Fruit fly (Drosophila melanogaster) whole organism, embryonic: ENCODE data around the gene nAChRalpha1.

ENCODE experiments used
- Blimp-1 ChIP-seq: fragments of 200-800 bp; sonication (Bioruptor generic); optimal IDR thresholded peaks from 3 replicates; lab custom pipeline; 2018; ENCODE audit warnings: missing biosample characterization, missing genetic modification characterization, mild to moderate bottlenecking, moderate library complexity, missing genetic modification reagents
- CG1024 ChIP-seq: fragments of 200-800 bp; sonication (Bioruptor generic); IDR thresholded peaks from 2 replicates; pipeline ENCODE4 v1.3.6; 2022; ENCODE audit warnings: missing biosample characterization, missing genetic modification characterization
- CG10979 ChIP-seq: fragments of 200-800 bp; sonication (Bioruptor generic); optimal IDR thresholded peaks from 2 replicates; lab custom pipeline; 2018; ENCODE audit warnings: missing biosample characterization, mild to moderate bottlenecking, missing genetic modification characterization, moderate library complexity
- CG12942 ChIP-seq: fragments of 200-800 bp; sonication (Bioruptor generic); optimal IDR thresholded peaks from 3 replicates; lab custom pipeline; 2016; ENCODE audit warnings: missing biosample characterization, missing genetic modification characterization
- CG13894 ChIP-seq: fragments of 200-800 bp; sonication (Bioruptor generic); optimal IDR thresholded peaks from 3 replicates; lab custom pipeline; 2018; ENCODE audit warnings: missing biosample characterization, mild to moderate bottlenecking, missing genetic modification characterization, moderate library complexity
- CG14014 ChIP-seq: fragments of 200-800 bp; sonication (Bioruptor generic); IDR thresholded peaks from 2 replicates; pipeline ENCODE4 v1.3.6; 2022; ENCODE audit warnings: missing biosample characterization, missing genetic modification characterization
- CG17361 ChIP-seq: fragments of 200-800 bp; sonication (Bioruptor generic); IDR thresholded peaks from 3 replicates; pipeline ENCODE4 v1.3.6; 2022; ENCODE audit warnings: missing biosample characterization, missing genetic modification characterization
- CG17385 ChIP-seq: fragments of 200-800 bp; sonication (Bioruptor generic); optimal IDR thresholded peaks from 3 replicates; lab custom pipeline; 2018; ENCODE audit warnings: missing biosample characterization, mild to moderate bottlenecking, missing genetic modification characterization
- CG18262 ChIP-seq: fragments of 200-800 bp; optimal IDR thresholded peaks from 3 replicates; lab custom pipeline; 2019; ENCODE audit warnings: missing biosample characterization, mild to moderate bottlenecking, missing genetic modification characterization, moderate library complexity
- CG18619 ChIP-seq: fragments of 200-800 bp; sonication (Bioruptor generic); optimal IDR thresholded peaks from 3 replicates; lab custom pipeline; 2017; ENCODE audit warnings: missing biosample characterization, mild to moderate bottlenecking, missing genetic modification characterization
- CG18764 ChIP-seq: fragments of 200-800 bp; sonication (Bioruptor generic); optimal IDR thresholded peaks from 3 replicates; lab custom pipeline; 2016; ENCODE audit warnings: missing biosample characterization, missing genetic modification characterization
- CG3065 ChIP-seq: fragments of 200-800 bp; sonication (Bioruptor generic); optimal IDR thresholded peaks from 2 replicates; lab custom pipeline; 2016; ENCODE audit warnings: missing biosample characterization, missing genetic modification characterization
- CG5245 ChIP-seq: fragments of 200-800 bp; sonication (Bioruptor generic); optimal IDR thresholded peaks from 3 replicates; lab custom pipeline; 2016; ENCODE audit warnings: missing biosample characterization, missing genetic modification characterization
- CG6254 ChIP-seq: fragments of 200-800 bp; sonication (Bioruptor generic); optimal IDR thresholded peaks from 3 replicates; lab custom pipeline; 2017; ENCODE audit warnings: mild to moderate bottlenecking, missing biosample characterization, missing genetic modification reagents, missing genetic modification characterization
- CG6765 ChIP-seq: fragments of 200-800 bp; sonication (Bioruptor generic); optimal IDR thresholded peaks from 3 replicates; lab custom pipeline; 2017; ENCODE audit warnings: missing biosample characterization, mild to moderate bottlenecking, missing genetic modification characterization
- CG7372 ChIP-seq: fragments of 200-800 bp; sonication (Bioruptor generic); IDR thresholded peaks from 2 replicates; pipeline ENCODE4 v1.3.6; 2022; ENCODE audit warnings: missing biosample characterization, missing genetic modification characterization
- CG8089 ChIP-seq: fragments of 200-800 bp; sonication (Bioruptor generic); optimal IDR thresholded peaks from 3 replicates; lab custom pipeline; 2016; ENCODE audit warnings: missing biosample characterization, missing genetic modification characterization
- Gug ChIP-seq: fragments of 200-800 bp; sonication (Bioruptor generic); IDR thresholded peaks from 4 replicates; pipeline ENCODE4 v1.3.6; 2022; ENCODE audit warnings: missing biosample characterization, missing genetic modification characterization
- HLH3B ChIP-seq: fragments of 200-800 bp; sonication (Bioruptor generic); IDR thresholded peaks from 2 replicates; pipeline ENCODE4 v1.3.6; 2022; ENCODE audit warnings: missing biosample characterization, missing genetic modification characterization
- HmgZ ChIP-seq: fragments of 200-800 bp; sonication (Bioruptor generic); optimal IDR thresholded peaks from 2 replicates; lab custom pipeline; 2018; ENCODE audit warnings: missing biosample characterization, mild to moderate bottlenecking, missing genetic modification characterization
- Hr78 ChIP-seq, 2 experiments: fragments of 200-800 bp in 1 of 2; fragments of >200 bp in 1 of 2; sonication (Bioruptor generic) in 1 of 2; optimal IDR thresholded peaks; 2 replicates each; lab custom pipeline; 2017 to 2019; ENCODE audit warnings: missing biosample characterization in 2 of 2, missing genetic modification characterization in 2 of 2, mild to moderate bottlenecking in 1 of 2, moderate library complexity in 1 of 2
- Mad ChIP-seq: fragments of 200-800 bp; sonication (Bioruptor generic); optimal IDR thresholded peaks from 2 replicates; lab custom pipeline; 2016; ENCODE audit warnings: missing biosample characterization, missing genetic modification characterization
- NK7.1 ChIP-seq: fragments of 200-800 bp; sonication (Bioruptor generic); optimal IDR thresholded peaks from 3 replicates; lab custom pipeline; 2016; ENCODE audit warnings: missing biosample characterization, missing genetic modification characterization
- Nf-YB ChIP-seq: fragments of 200-800 bp; sonication (Bioruptor generic); optimal IDR thresholded peaks from 3 replicates; lab custom pipeline; 2019; ENCODE audit warnings: missing biosample characterization, mild to moderate bottlenecking, missing genetic modification characterization, moderate library complexity
- Taf1 ChIP-seq: fragments of 200-800 bp; sonication (Bioruptor generic); IDR thresholded peaks from 2 replicates; pipeline ENCODE4 v1.3.6; 2022; ENCODE audit warnings: missing biosample characterization, missing genetic modification characterization
- Tbp ChIP-seq: fragments of >200 bp; optimal IDR thresholded peaks from 2 replicates; lab custom pipeline; 2018; ENCODE audit warnings: missing biosample characterization, missing genetic modification characterization
- YL-1 ChIP-seq: fragments of 200-800 bp; sonication (Bioruptor generic); optimal IDR thresholded peaks from 3 replicates; lab custom pipeline; 2017; ENCODE audit warnings: missing biosample characterization, mild to moderate bottlenecking, missing genetic modification characterization
- ab ChIP-seq: fragments of 200-800 bp; sonication (Bioruptor generic); optimal IDR thresholded peaks from 2 replicates; lab custom pipeline; 2016; ENCODE audit warnings: missing biosample characterization, missing genetic modification characterization
- crc ChIP-seq: fragments of 200-800 bp; sonication (Bioruptor generic); optimal IDR thresholded peaks from 2 replicates; lab custom pipeline; 2016; ENCODE audit warnings: missing biosample characterization, missing genetic modification characterization
- croc ChIP-seq: fragments of 200-800 bp; sonication (Bioruptor generic); conservative IDR thresholded peaks from 3 replicates; pipeline ENCODE4 v1.3.6; 2022; ENCODE audit warnings: missing biosample characterization, missing genetic modification characterization
- cwo ChIP-seq: fragments of 200-800 bp; sonication (Bioruptor generic); optimal IDR thresholded peaks from 3 replicates; lab custom pipeline; 2017; ENCODE audit warnings: missing biosample characterization, missing genetic modification characterization, mild to moderate bottlenecking, moderate library complexity, missing genetic modification reagents
- fd3F ChIP-seq: fragments of 200-800 bp; sonication (Bioruptor generic); optimal IDR thresholded peaks from 2 replicates; lab custom pipeline; 2018; ENCODE audit warnings: missing biosample characterization, mild to moderate bottlenecking, missing genetic modification characterization, moderate library complexity
- fd96Cb ChIP-seq: fragments of 200-800 bp; sonication (Bioruptor generic); optimal IDR thresholded peaks from 2 replicates; lab custom pipeline; 2018; ENCODE audit warnings: missing biosample characterization, mild to moderate bottlenecking, missing genetic modification characterization, moderate library complexity
- grn ChIP-seq: fragments of 200-800 bp; sonication (Bioruptor generic); optimal IDR thresholded peaks from 3 replicates; lab custom pipeline; 2017; ENCODE audit warnings: missing biosample characterization, missing genetic modification characterization
- hkb ChIP-seq, 2 experiments: fragments of 200-800 bp in 1 of 2; fragments of >200 bp in 1 of 2; sonication (Bioruptor generic) in 1 of 2; IDR thresholded peaks in 1 of 2; optimal IDR thresholded peaks in 1 of 2; 2 replicates each; pipeline versions ENCODE4 v1.3.6 to Lab custom; 2017 to 2022; ENCODE audit warnings: missing biosample characterization in 1 of 2, missing genetic modification characterization in 1 of 2
- jigr1 ChIP-seq: fragments of 200-800 bp; sonication (Bioruptor generic); IDR thresholded peaks from 3 replicates; pipeline ENCODE4 v1.3.6; 2022; ENCODE audit warnings: missing biosample characterization, missing genetic modification characterization
- maf-S ChIP-seq: fragments of 200-800 bp; sonication (Bioruptor generic); optimal IDR thresholded peaks from 2 replicates; lab custom pipeline; 2016; ENCODE audit warnings: missing biosample characterization, missing genetic modification characterization
- pho ChIP-seq: fragments of 200-800 bp; sonication (Bioruptor generic); optimal IDR thresholded peaks from 2 replicates; lab custom pipeline; 2016; ENCODE audit warnings: missing biosample characterization, missing genetic modification characterization
- prd ChIP-seq, 3 experiments: fragments of >200 bp in 2 of 3; fragments of 200-800 bp in 1 of 3; sonication (Bioruptor generic) in 1 of 3; optimal IDR thresholded peaks in 2 of 3; IDR thresholded peaks in 1 of 3; 2 replicates in 2 of 3; 3 replicates in 1 of 3; pipeline versions ENCODE4 v1.3.6 to Lab custom; 2017 to 2022; ENCODE audit warnings: missing biosample characterization in 1 of 3, missing genetic modification characterization in 1 of 3
- pzg ChIP-seq: fragments of 200-800 bp; sonication (Bioruptor generic); optimal IDR thresholded peaks from 3 replicates; lab custom pipeline; 2018; ENCODE audit warnings: missing biosample characterization, mild to moderate bottlenecking, missing genetic modification characterization, moderate library complexity
- ro ChIP-seq: fragments of 200-800 bp; sonication (Bioruptor generic); IDR thresholded peaks from 2 replicates; pipeline ENCODE4 v1.3.6; 2022; ENCODE audit warnings: missing biosample characterization, missing genetic modification characterization
- sima ChIP-seq: fragments of 200-800 bp; sonication (Bioruptor generic); optimal IDR thresholded peaks from 2 replicates; lab custom pipeline; 2016; ENCODE audit warnings: missing biosample characterization, missing genetic modification characterization
- sug ChIP-seq: fragments of 200-800 bp; optimal IDR thresholded peaks from 2 replicates; lab custom pipeline; 2019; ENCODE audit warnings: missing biosample characterization, mild to moderate bottlenecking, missing genetic modification characterization, moderate library complexity
- trh ChIP-seq: fragments of 200-800 bp; sonication (Bioruptor generic); optimal IDR thresholded peaks from 2 replicates; lab custom pipeline; 2016; ENCODE audit warnings: missing biosample characterization, missing genetic modification characterization
- tx ChIP-seq: fragments of 200-800 bp; sonication (Bioruptor generic); optimal IDR thresholded peaks from 2 replicates; lab custom pipeline; 2016; ENCODE audit warnings: missing biosample characterization, missing genetic modification characterization
- unc-4 ChIP-seq: fragments of 200-800 bp; sonication (Bioruptor generic); IDR thresholded peaks from 2 replicates; pipeline ENCODE4 v1.3.6; 2022; ENCODE audit warnings: missing biosample characterization, missing genetic modification characterization; ENCODE audit not compliant: partially characterized antibody
- vfl ChIP-seq: fragments of 200-800 bp; sonication (Bioruptor generic); optimal IDR thresholded peaks from 2 replicates; lab custom pipeline; 2016; ENCODE audit warnings: missing biosample characterization, missing genetic modification characterization
- z ChIP-seq: fragments of 200-800 bp; sonication (Bioruptor generic); IDR thresholded peaks from 3 replicates; pipeline ENCODE4 v1.3.6; 2022; ENCODE audit warnings: missing biosample characterization, missing genetic modification characterization

nAChRalpha1 gene

dm6 chr3R:24348420-24349190, 108.4 kb downstream of the nAChRalpha1 start, which contains the start of the genes CG5746 and CG6454 (continued):
- no peak for TF ChIP-seq CG13894 (tag; lab: Kevin White, UChicago)
- TF ChIP-seq unc-4 (GFP tag; lab: Robert Waterston, UW), result no peak
- TF ChIP-seq maf-S, result peak; percentile 57
- TF ChIP-seq HmgZ, result peak; percentile 58
- TF ChIP-seq HLH3B (GFP tag; lab: Robert Waterston, UW), result peak; percentile 51; the same call in 1 of the 2 replicates
- TF ChIP-seq Hr78 (GFP tag; optimal IDR thresholded peaks at IDR 0.05; lab: Kevin White, UChicago), result no peak
- no peak for TF ChIP-seq trh (GFP tag; lab: Kevin White, UChicago)
- TF ChIP-seq sima, result peak; percentile 1
- TF ChIP-seq sug (tag; lab: Kevin White, UChicago), result no peak
- peak; percentile 69 for TF ChIP-seq CG12942 (GFP tag; lab: Kevin White, UChicago)
- TF ChIP-seq cwo, result no peak
- no peak for TF ChIP-seq CG17361 (GFP tag; lab: Robert Waterston, UW)
- peak; percentile 43 for TF ChIP-seq tx (GFP tag; lab: Kevin White, UChicago)
- peak; percentile 11 for TF ChIP-seq crc (GFP tag; lab: Kevin White, UChicago)
- no peak for TF ChIP-seq ab
- TF ChIP-seq CG14014 (GFP tag; lab: Robert Waterston, UW), result 0 out of 2 replicates have a peak, but pooled peaks have one; percentile 25
- no peak for TF ChIP-seq CG7372
- TF ChIP-seq fd3F (GFP tag; lab: Kevin White, UChicago), result peak; percentile 39
- TF ChIP-seq z, result no peak
- TF ChIP-seq Mad (GFP tag; lab: Kevin White, UChicago), result peak; percentile 60
- TF ChIP-seq CG18619 (GFP tag; lab: Kevin White, UChicago), result peak; percentile 62
- TF ChIP-seq CG3065 (GFP tag; lab: Kevin White, UChicago), result no peak
- no peak for TF ChIP-seq hkb (optimal IDR thresholded peaks at IDR 0.05; lab: Kevin White, UChicago)
- peak; percentile 25; the same call in 1 of the 2 replicates for TF ChIP-seq hkb (GFP tag; IDR thresholded peaks at IDR 0.05; lab: Robert Waterston, UW)
- peak; percentile 28 for TF ChIP-seq CG5245 (GFP tag; lab: Kevin White, UChicago)
- TF ChIP-seq YL-1 (GFP tag; lab: Kevin White, UChicago), result peak; percentile 89
- no peak for TF ChIP-seq NK7.1 (GFP tag; lab: Kevin White, UChicago)
- TF ChIP-seq CG8089 (GFP tag; lab: Kevin White, UChicago), result peak; percentile 21
- TF ChIP-seq CG18262 (tag; lab: Kevin White, UChicago), result no peak
- no peak for TF ChIP-seq croc (GFP tag; lab: Robert Waterston, UW)
- peak; percentile 95 for TF ChIP-seq CG17385 (GFP tag; lab: Kevin White, UChicago)
- TF ChIP-seq ro, result no peak
- no peak for TF ChIP-seq CG1024 (GFP tag; lab: Robert Waterston, UW)
- no peak for TF ChIP-seq Nf-YB (GFP tag; lab: Kevin White, UChicago)
- no peak for TF ChIP-seq prd (optimal IDR thresholded peaks at IDR 0.05; lab: Kevin White, UChicago)
- TF ChIP-seq prd (GFP tag; IDR thresholded peaks at IDR 0.05; lab: Robert Waterston, UW), result peak; percentile 69
- TF ChIP-seq Blimp-1, result no peak
- peak; percentile 20 for TF ChIP-seq vfl (GFP tag; lab: Kevin White, UChicago)
- TF ChIP-seq pzg (GFP tag; lab: Kevin White, UChicago), result peak; percentile 48
- peak; percentile 77 for TF ChIP-seq pho (GFP tag; lab: Kevin White, UChicago)
- peak; percentile 59 for TF ChIP-seq Tbp
- TF ChIP-seq Gug (GFP tag; lab: Robert Waterston, UW), result peak; percentile 61; the same call in 3 of the 4 replicates
- TF ChIP-seq CG10979 (tag; lab: Kevin White, UChicago), result peak; percentile 27
- peak; percentile 34; the same call in 1 of the 3 replicates for TF ChIP-seq jigr1 (GFP tag; lab: Robert Waterston, UW)
- TF ChIP-seq fd96Cb, result peak; percentile 25
- peak; percentile 35 for TF ChIP-seq CG18764
- peak; percentile 30 for TF ChIP-seq CG6765 (GFP tag; lab: Kevin White, UChicago)
- TF ChIP-seq grn (GFP tag; lab: Kevin White, UChicago), result no peak
- no peak for TF ChIP-seq CG6254 (GFP tag; lab: Kevin White, UChicago)
- TF ChIP-seq Taf1 (GFP tag; lab: Robert Waterston, UW), result 0 out of 2 replicates have a peak, but pooled peaks have one; percentile 32
